Fruit fly (Drosophila melanogaster): ENCODE measurements around the gene Fic.

DNA sequence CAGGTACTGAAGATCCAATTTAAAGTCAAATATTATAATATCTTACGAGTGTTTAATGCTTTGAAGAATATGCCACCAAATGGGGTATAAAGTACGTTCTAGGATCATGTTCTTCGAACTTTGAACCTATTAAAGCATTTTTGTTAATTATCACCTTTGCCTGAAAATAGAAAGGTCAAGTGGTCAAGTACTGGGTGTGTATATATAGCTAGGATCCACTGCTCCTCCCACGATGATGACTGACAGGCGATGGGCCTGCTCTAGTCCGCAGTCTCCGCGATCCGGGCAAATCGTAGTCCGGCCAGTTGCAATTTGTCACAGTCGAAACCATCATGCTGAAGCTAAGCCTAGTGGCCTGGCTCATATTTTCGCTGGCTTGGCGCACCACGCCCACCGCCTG is 43.2 kb upstream of the Fic start, which contains the start of gene Nepl5:
- TF ChIP-seq h (optimal IDR thresholded peaks at IDR 0.05) (no peak), Myc (optimal IDR thresholded peaks at IDR 0.05) (no peak), Sin3A (optimal IDR thresholded peaks at IDR 0.05) (no peak), ttk (optimal IDR thresholded peaks at IDR 0.05) (no peak), psq (optimal IDR thresholded peaks at IDR 0.05) (no peak)
